Fruit fly (Drosophila melanogaster) whole organism, embryonic: ENCODE data around the gene vers.

Source experiments
- Antp ChIP-seq: fragments of 200-800 bp; sonication (Bioruptor generic); optimal IDR thresholded peaks from 3 replicates; lab custom pipeline; 2016; ENCODE audit warnings: missing biosample characterization, missing genetic modification characterization
- CG10543 ChIP-seq: fragments of 200-800 bp; sonication (Bioruptor generic); optimal IDR thresholded peaks from 3 replicates; lab custom pipeline; 2017; ENCODE audit warnings: missing biosample characterization, mild to moderate bottlenecking, missing genetic modification characterization, moderate library complexity
- CG10654 ChIP-seq: fragments of 200-800 bp; sonication (Bioruptor generic); optimal IDR thresholded peaks from 2 replicates; lab custom pipeline; 2016; ENCODE audit warnings: missing biosample characterization, missing genetic modification characterization
- CG11456 ChIP-seq: fragments of 200-800 bp; sonication (Bioruptor generic); IDR thresholded peaks from 3 replicates; pipeline ENCODE4 v1.3.6; 2022; ENCODE audit warnings: missing biosample characterization, missing genetic modification characterization
- CG11723 ChIP-seq: fragments of 200-800 bp; sonication (Bioruptor generic); optimal IDR thresholded peaks from 2 replicates; lab custom pipeline; 2017; ENCODE audit warnings: missing biosample characterization, mild to moderate bottlenecking, missing genetic modification characterization
- CG12219 ChIP-seq: fragments of 200-800 bp; sonication (Bioruptor generic); optimal IDR thresholded peaks from 3 replicates; lab custom pipeline; 2018; ENCODE audit warnings: missing biosample characterization, mild to moderate bottlenecking, missing genetic modification characterization
- CG12769 ChIP-seq: fragments of 200-800 bp; sonication (Bioruptor generic); optimal IDR thresholded peaks from 2 replicates; lab custom pipeline; 2019; ENCODE audit warnings: missing biosample characterization, mild to moderate bottlenecking, missing genetic modification characterization, moderate library complexity
- CG1602 ChIP-seq: fragments of 200-800 bp; sonication (Bioruptor generic); optimal IDR thresholded peaks from 3 replicates; lab custom pipeline; 2016; ENCODE audit warnings: missing biosample characterization, missing genetic modification characterization
- CG1792 ChIP-seq: fragments of 200-800 bp; sonication (Bioruptor generic); optimal IDR thresholded peaks from 2 replicates; lab custom pipeline; 2016; ENCODE audit warnings: missing biosample characterization, missing genetic modification characterization
- CG18011 ChIP-seq: fragments of 200-800 bp; sonication (Bioruptor generic); optimal IDR thresholded peaks from 2 replicates; lab custom pipeline; 2017; ENCODE audit warnings: missing biosample characterization, missing genetic modification characterization, mild to moderate bottlenecking, moderate library complexity, missing genotype
- CG18262 ChIP-seq: fragments of 200-800 bp; optimal IDR thresholded peaks from 3 replicates; lab custom pipeline; 2019; ENCODE audit warnings: missing biosample characterization, mild to moderate bottlenecking, missing genetic modification characterization, moderate library complexity
- CG18619 ChIP-seq: fragments of 200-800 bp; sonication (Bioruptor generic); optimal IDR thresholded peaks from 3 replicates; lab custom pipeline; 2017; ENCODE audit warnings: missing biosample characterization, mild to moderate bottlenecking, missing genetic modification characterization
- CG2202 ChIP-seq: fragments of 200-800 bp; sonication (Bioruptor generic); optimal IDR thresholded peaks from 2 replicates; lab custom pipeline; 2018; ENCODE audit warnings: missing biosample characterization, mild to moderate bottlenecking, missing genetic modification characterization
- CG2875 ChIP-seq: fragments of 200-800 bp; sonication (Bioruptor generic); optimal IDR thresholded peaks from 2 replicates; lab custom pipeline; 2017; ENCODE audit warnings: missing biosample characterization, mild to moderate bottlenecking, missing genetic modification characterization, missing genetic modification reagents
- CG2889 ChIP-seq: fragments of 200-800 bp; sonication (Bioruptor generic); IDR thresholded peaks from 3 replicates; pipeline ENCODE4 v1.3.6; 2022; ENCODE audit warnings: missing biosample characterization, missing genetic modification characterization
- CG3995 ChIP-seq: fragments of 200-800 bp; sonication (Bioruptor generic); optimal IDR thresholded peaks from 3 replicates; lab custom pipeline; 2016; ENCODE audit warnings: missing biosample characterization, missing genetic modification characterization
- CG7987 ChIP-seq: fragments of 200-800 bp; sonication (Bioruptor generic); optimal IDR thresholded peaks from 2 replicates; lab custom pipeline; 2018; ENCODE audit warnings: missing biosample characterization, mild to moderate bottlenecking, missing genetic modification characterization, moderate library complexity
- CG8281 ChIP-seq: fragments of 200-800 bp; sonication (Bioruptor generic); optimal IDR thresholded peaks from 2 replicates; lab custom pipeline; 2018; ENCODE audit warnings: missing biosample characterization, mild to moderate bottlenecking, missing genetic modification characterization, moderate library complexity
- CG8924 ChIP-seq: fragments of 200-800 bp; optimal IDR thresholded peaks from 3 replicates; lab custom pipeline; 2019; ENCODE audit warnings: missing biosample characterization, mild to moderate bottlenecking, missing genetic modification characterization, moderate library complexity
- CG9876 ChIP-seq: fragments of 200-800 bp; sonication (Bioruptor generic); optimal IDR thresholded peaks from 2 replicates; lab custom pipeline; 2016; ENCODE audit warnings: missing biosample characterization, missing genetic modification characterization
- Dfd ChIP-seq, 2 experiments: fragments of >200 bp; optimal IDR thresholded peaks; 2 replicates each; lab custom pipeline; 2017; ENCODE audit warnings: missing biosample characterization in 2 of 2, missing genetic modification characterization in 2 of 2
- Drgx ChIP-seq: fragments of 200-800 bp; sonication (Bioruptor generic); IDR thresholded peaks from 2 replicates; pipeline ENCODE4 v1.3.6; 2022; ENCODE audit warnings: missing biosample characterization, missing genetic modification characterization
- Ets65A ChIP-seq: fragments of 200-800 bp; sonication (Bioruptor generic); peaks from one replicate; lab custom pipeline; 2016; ENCODE audit warnings: missing biosample characterization, missing genetic modification characterization
- H15 ChIP-seq: fragments of 200-800 bp; sonication (Bioruptor generic); IDR thresholded peaks from 3 replicates; pipeline ENCODE4 v1.3.6; 2022; ENCODE audit warnings: missing biosample characterization, missing genetic modification characterization
- MTF-1 ChIP-seq: fragments of 200-800 bp; sonication (Bioruptor generic); optimal IDR thresholded peaks from 2 replicates; lab custom pipeline; 2018; ENCODE audit warnings: missing biosample characterization, mild to moderate bottlenecking, missing genetic modification characterization, borderline replicate concordance
- Pdp1 ChIP-seq, 2 experiments: fragments of 200-800 bp; sonication (Bioruptor generic); optimal IDR thresholded peaks; 3 replicates each; lab custom pipeline; 2016; ENCODE audit warnings: missing biosample characterization in 2 of 2, missing genetic modification characterization in 2 of 2, mild to moderate bottlenecking in 1 of 2, moderate library complexity in 1 of 2
- Tbp ChIP-seq: fragments of >200 bp; optimal IDR thresholded peaks from 2 replicates; lab custom pipeline; 2018; ENCODE audit warnings: missing biosample characterization, missing genetic modification characterization
- Vsx1 ChIP-seq: fragments of 200-800 bp; sonication (Bioruptor generic); optimal IDR thresholded peaks from 2 replicates; lab custom pipeline; 2017; ENCODE audit warnings: missing biosample characterization, mild to moderate bottlenecking, missing genetic modification characterization, missing genetic modification reagents
- ab ChIP-seq: fragments of 200-800 bp; sonication (Bioruptor generic); optimal IDR thresholded peaks from 2 replicates; lab custom pipeline; 2016; ENCODE audit warnings: missing biosample characterization, missing genetic modification characterization
- ase ChIP-seq: fragments of 200-800 bp; sonication (Bioruptor generic); IDR thresholded peaks from 3 replicates; pipeline ENCODE4 v1.3.6; 2022; ENCODE audit warnings: missing biosample characterization, missing genetic modification characterization
- cad ChIP-seq: fragments of >200 bp; optimal IDR thresholded peaks from 2 replicates; lab custom pipeline; 2017; ENCODE audit warnings: missing biosample characterization, missing genetic modification characterization
- dmrt11E ChIP-seq: fragments of 200-800 bp; sonication (Bioruptor generic); optimal IDR thresholded peaks from 3 replicates; lab custom pipeline; 2018; ENCODE audit warnings: missing biosample characterization, mild to moderate bottlenecking, missing genetic modification characterization, moderate library complexity
- en ChIP-seq: fragments of 200-800 bp; sonication (Bioruptor generic); optimal IDR thresholded peaks from 2 replicates; lab custom pipeline; 2016; ENCODE audit warnings: missing biosample characterization, missing genetic modification characterization
- ftz-f1 ChIP-seq: fragments of 200-800 bp; sonication (Bioruptor generic); optimal IDR thresholded peaks from 2 replicates; lab custom pipeline; 2016; ENCODE audit warnings: missing biosample characterization, missing genetic modification characterization
- grn ChIP-seq: fragments of 200-800 bp; sonication (Bioruptor generic); optimal IDR thresholded peaks from 3 replicates; lab custom pipeline; 2017; ENCODE audit warnings: missing biosample characterization, missing genetic modification characterization
- inv ChIP-seq: fragments of 200-800 bp; sonication (Bioruptor generic); IDR thresholded peaks from 2 replicates; pipeline ENCODE4 v1.3.6; 2022; ENCODE audit warnings: missing biosample characterization, missing genetic modification characterization; ENCODE audit not compliant: partially characterized antibody
- kay ChIP-seq: fragments of 200-800 bp; sonication (Bioruptor generic); optimal IDR thresholded peaks from 2 replicates; lab custom pipeline; 2016; ENCODE audit warnings: missing biosample characterization, missing genetic modification characterization
- kni ChIP-seq: fragments of 200-800 bp; sonication (Bioruptor generic); optimal IDR thresholded peaks from 3 replicates; lab custom pipeline; 2017; ENCODE audit warnings: mild to moderate bottlenecking, missing biosample characterization, missing genetic modification reagents, missing genetic modification characterization
- mirr ChIP-seq: fragments of 200-800 bp; sonication (Bioruptor generic); optimal IDR thresholded peaks from 3 replicates; lab custom pipeline; 2018; ENCODE audit warnings: missing biosample characterization, mild to moderate bottlenecking, missing genetic modification characterization
- nom ChIP-seq: fragments of 200-800 bp; sonication (Bioruptor generic); optimal IDR thresholded peaks from 2 replicates; lab custom pipeline; 2017; ENCODE audit warnings: missing biosample characterization, missing genetic modification characterization, mild to moderate bottlenecking, moderate library complexity, missing genetic modification reagents
- psq ChIP-seq: fragments of 200-800 bp; sonication (Bioruptor generic); optimal IDR thresholded peaks from 2 replicates; lab custom pipeline; 2017; ENCODE audit warnings: missing biosample characterization, missing genetic modification characterization
- pzg ChIP-seq: fragments of 200-800 bp; sonication (Bioruptor generic); optimal IDR thresholded peaks from 3 replicates; lab custom pipeline; 2018; ENCODE audit warnings: missing biosample characterization, mild to moderate bottlenecking, missing genetic modification characterization, moderate library complexity
- ro ChIP-seq: fragments of 200-800 bp; sonication (Bioruptor generic); IDR thresholded peaks from 2 replicates; pipeline ENCODE4 v1.3.6; 2022; ENCODE audit warnings: missing biosample characterization, missing genetic modification characterization
- sens ChIP-seq: fragments of 200-800 bp; sonication (Bioruptor generic); peaks from one replicate; lab custom pipeline; 2016; ENCODE audit warnings: missing biosample characterization, missing genetic modification characterization
- sim ChIP-seq: fragments of 200-800 bp; sonication (Bioruptor generic); IDR thresholded peaks from 2 replicates; pipeline ENCODE4 v1.3.6; 2022; ENCODE audit warnings: missing biosample characterization, missing genetic modification characterization
- sima ChIP-seq: fragments of 200-800 bp; sonication (Bioruptor generic); optimal IDR thresholded peaks from 2 replicates; lab custom pipeline; 2016; ENCODE audit warnings: missing biosample characterization, missing genetic modification characterization
- sug ChIP-seq: fragments of 200-800 bp; optimal IDR thresholded peaks from 2 replicates; lab custom pipeline; 2019; ENCODE audit warnings: missing biosample characterization, mild to moderate bottlenecking, missing genetic modification characterization, moderate library complexity
- tna ChIP-seq: fragments of 200-800 bp; sonication (Bioruptor generic); IDR thresholded peaks from 2 replicates; pipeline ENCODE4 v1.3.6; 2022; ENCODE audit warnings: missing biosample characterization, missing genetic modification characterization; ENCODE audit not compliant: partially characterized antibody
- tx ChIP-seq: fragments of 200-800 bp; sonication (Bioruptor generic); optimal IDR thresholded peaks from 2 replicates; lab custom pipeline; 2016; ENCODE audit warnings: missing biosample characterization, missing genetic modification characterization
- usp ChIP-seq: fragments of >200 bp; optimal IDR thresholded peaks from 2 replicates; lab custom pipeline; 2017; ENCODE audit warnings: missing biosample characterization, missing genetic modification characterization
- z ChIP-seq: fragments of 200-800 bp; sonication (Bioruptor generic); IDR thresholded peaks from 3 replicates; pipeline ENCODE4 v1.3.6; 2022; ENCODE audit warnings: missing biosample characterization, missing genetic modification characterization

vers gene

dm6 chr3L:12079319-12079933, 36.5 kb upstream of the vers start (continued):
- TF ChIP-seq pzg (GFP tag; lab: Kevin White, UChicago) (no peak), en (GFP tag; lab: Kevin White, UChicago) (no peak), Pdp1 (GFP tag; optimal IDR thresholded peaks at IDR 0.05; lab: Kevin White, UChicago) (peak in 1 of 2 experiments; percentile 90), sens (GFP tag; lab: Kevin White, UChicago) (peak; percentile 36), CG11723 (GFP tag; lab: Kevin White, UChicago) (no peak), z (no peak), psq (GFP tag; lab: Kevin White, UChicago) (no peak), sima (GFP tag; lab: Kevin White, UChicago) (no peak), CG2202 (tag; lab: Kevin White, UChicago) (no peak), inv (GFP tag; lab: Robert Waterston, UW) (no peak), CG9876 (GFP tag; lab: Kevin White, UChicago) (no peak), CG10654 (GFP tag; lab: Kevin White, UChicago) (no peak), Vsx1 (GFP tag; lab: Kevin White, UChicago) (peak; percentile 64), sug (peak; percentile 55), MTF-1 (no peak), usp (GFP tag; lab: Kevin White, UChicago) (no peak), kni (GFP tag; lab: Kevin White, UChicago) (peak; percentile 44), Drgx (GFP tag; lab: Robert Waterston, UW) (no peak), mirr (GFP tag; lab: Kevin White, UChicago) (peak; percentile 76), CG11456 (GFP tag; lab: Robert Waterston, UW) (no peak), sim (GFP tag; lab: Robert Waterston, UW) (no peak), CG1792 (GFP tag; lab: Kevin White, UChicago) (no peak), Dfd (GFP tag; optimal IDR thresholded peaks at IDR 0.05; lab: Kevin White, UChicago) (no peak), kay (no peak), CG8281 (tag; lab: Kevin White, UChicago) (no peak), cad (GFP tag; lab: Kevin White, UChicago) (no peak), CG18011 (GFP tag; lab: Kevin White, UChicago) (no peak), CG8924 (tag; lab: Kevin White, UChicago) (no peak), CG18262 (no peak), CG12219 (GFP tag; lab: Kevin White, UChicago) (no peak), ab (GFP tag; lab: Kevin White, UChicago) (no peak), Antp (GFP tag; lab: Kevin White, UChicago) (no peak), tna (no peak), CG10543 (GFP tag; lab: Kevin White, UChicago) (peak; percentile 7), tx (GFP tag; lab: Kevin White, UChicago) (no peak), nom (no peak), ro (no peak), CG1602 (GFP tag; lab: Kevin White, UChicago) (no peak), CG7987 (GFP tag; lab: Kevin White, UChicago) (no peak), ase (no peak), CG2889 (GFP tag; lab: Robert Waterston, UW) (no peak), dmrt11E (no peak), CG12769 (tag; lab: Kevin White, UChicago) (peak; percentile 17), H15 (GFP tag; lab: Robert Waterston, UW) (no peak), CG2875 (GFP tag; lab: Kevin White, UChicago) (no peak), Tbp (GFP tag; lab: Kevin White, UChicago) (no peak), Ets65A (no peak), CG18619 (GFP tag; lab: Kevin White, UChicago) (no peak), CG3995 (GFP tag; lab: Kevin White, UChicago) (no peak), ftz-f1 (no peak), grn (GFP tag; lab: Kevin White, UChicago) (peak; percentile 47)
